Fruit fly (Drosophila melanogaster) whole organism, embryonic: ENCODE data around the gene CG13138.

Experiments
- Awh ChIP-seq: fragments of 200-800 bp; sonication (Bioruptor generic); IDR thresholded peaks from 2 replicates; pipeline ENCODE4, ENCODE4 v1.3.6; 2022; ENCODE audit warnings: missing biosample characterization, missing genetic modification characterization
- CG10274 ChIP-seq: fragments of 200-800 bp; sonication (Bioruptor generic); optimal IDR thresholded peaks from 3 replicates; lab custom pipeline; 2017; ENCODE audit warnings: missing biosample characterization, mild to moderate bottlenecking, missing genetic modification characterization
- CG12769 ChIP-seq: fragments of 200-800 bp; sonication (Bioruptor generic); optimal IDR thresholded peaks from 2 replicates; lab custom pipeline; 2019; ENCODE audit warnings: missing biosample characterization, mild to moderate bottlenecking, missing genetic modification characterization, moderate library complexity
- CG14710 ChIP-seq: fragments of 200-800 bp; sonication (Bioruptor generic); optimal IDR thresholded peaks from 3 replicates; lab custom pipeline; 2019; ENCODE audit warnings: missing biosample characterization, mild to moderate bottlenecking, missing genetic modification characterization, moderate library complexity
- CG14860 ChIP-seq: fragments of 200-800 bp; sonication (Bioruptor generic); IDR thresholded peaks from 3 replicates; pipeline ENCODE4 v1.3.6; 2022; ENCODE audit warnings: missing biosample characterization, missing genetic modification characterization; ENCODE audit not compliant: partially characterized antibody
- CG14965 ChIP-seq: fragments of 200-800 bp; sonication (Bioruptor generic); optimal IDR thresholded peaks from 2 replicates; lab custom pipeline; 2016; ENCODE audit warnings: missing biosample characterization, missing genetic modification characterization, borderline replicate concordance
- CG16863 ChIP-seq: fragments of 200-800 bp; sonication (Bioruptor generic); optimal IDR thresholded peaks from 3 replicates; lab custom pipeline; 2016; ENCODE audit warnings: missing biosample characterization, missing genetic modification characterization
- CG17802 ChIP-seq: fragments of 200-800 bp; sonication (Bioruptor generic); optimal IDR thresholded peaks from 2 replicates; lab custom pipeline; 2018; ENCODE audit warnings: missing biosample characterization, mild to moderate bottlenecking, missing genetic modification characterization, moderate library complexity
- CG17829 ChIP-seq: fragments of 200-800 bp; optimal IDR thresholded peaks from 2 replicates; lab custom pipeline; 2019; ENCODE audit warnings: missing biosample characterization, mild to moderate bottlenecking, missing genetic modification characterization, moderate library complexity
- CG18262 ChIP-seq: fragments of 200-800 bp; optimal IDR thresholded peaks from 3 replicates; lab custom pipeline; 2019; ENCODE audit warnings: missing biosample characterization, mild to moderate bottlenecking, missing genetic modification characterization, moderate library complexity
- CG18476 ChIP-seq: fragments of 200-800 bp; sonication (Bioruptor generic); optimal IDR thresholded peaks from 2 replicates; lab custom pipeline; 2016; ENCODE audit warnings: missing biosample characterization, mild to moderate bottlenecking, missing genetic modification characterization
- CG18619 ChIP-seq: fragments of 200-800 bp; sonication (Bioruptor generic); optimal IDR thresholded peaks from 3 replicates; lab custom pipeline; 2017; ENCODE audit warnings: missing biosample characterization, mild to moderate bottlenecking, missing genetic modification characterization
- CG2120 ChIP-seq: fragments of 200-800 bp; sonication (Bioruptor generic); optimal IDR thresholded peaks from 3 replicates; lab custom pipeline; 2016; ENCODE audit warnings: missing biosample characterization, missing genetic modification characterization
- CG31365 ChIP-seq: fragments of 200-800 bp; sonication (Bioruptor generic); optimal IDR thresholded peaks from 2 replicates; lab custom pipeline; 2018; ENCODE audit warnings: missing biosample characterization, mild to moderate bottlenecking, missing genetic modification characterization
- CG6654 ChIP-seq: fragments of 200-800 bp; sonication (Bioruptor generic); optimal IDR thresholded peaks from 2 replicates; lab custom pipeline; 2017; ENCODE audit warnings: missing biosample characterization, mild to moderate bottlenecking, missing genetic modification characterization
- CG8359 ChIP-seq: fragments of 200-800 bp; sonication (Bioruptor generic); optimal IDR thresholded peaks from 2 replicates; lab custom pipeline; 2017; ENCODE audit warnings: missing biosample characterization, mild to moderate bottlenecking, missing genetic modification characterization, borderline replicate concordance
- CG8924 ChIP-seq: fragments of 200-800 bp; optimal IDR thresholded peaks from 3 replicates; lab custom pipeline; 2019; ENCODE audit warnings: missing biosample characterization, mild to moderate bottlenecking, missing genetic modification characterization, moderate library complexity
- CG9727 ChIP-seq: fragments of 200-800 bp; sonication (Bioruptor generic); optimal IDR thresholded peaks from 3 replicates; lab custom pipeline; 2017; ENCODE audit warnings: missing biosample characterization, mild to moderate bottlenecking, missing genetic modification characterization
- CkIIα-i1 ChIP-seq: fragments of 200-800 bp; sonication (Bioruptor generic); IDR thresholded peaks from 2 replicates; pipeline ENCODE4 v1.3.6; 2022; ENCODE audit warnings: missing biosample characterization, missing genetic modification characterization
- Dref ChIP-seq: fragments of 200-800 bp; sonication (Bioruptor generic); IDR thresholded peaks from 2 replicates; pipeline ENCODE4 v1.3.6; 2022; ENCODE audit warnings: missing biosample characterization, missing genetic modification characterization
- Ets97D ChIP-seq: fragments of 200-800 bp; sonication (Bioruptor generic); optimal IDR thresholded peaks from 3 replicates; lab custom pipeline; 2016; ENCODE audit warnings: missing biosample characterization, missing genetic modification characterization
- Fer1 ChIP-seq: fragments of 200-800 bp; sonication (Bioruptor generic); optimal IDR thresholded peaks from 2 replicates; lab custom pipeline; 2017; ENCODE audit warnings: missing biosample characterization, mild to moderate bottlenecking, missing genetic modification characterization
- Gug ChIP-seq: fragments of 200-800 bp; sonication (Bioruptor generic); IDR thresholded peaks from 4 replicates; pipeline ENCODE4 v1.3.6; 2022; ENCODE audit warnings: missing biosample characterization, missing genetic modification characterization
- HHEX ChIP-seq: fragments of 200-800 bp; sonication (Bioruptor generic); optimal IDR thresholded peaks from 3 replicates; lab custom pipeline; 2017; ENCODE audit warnings: missing biosample characterization, mild to moderate bottlenecking, missing genetic modification characterization, missing genetic modification reagents
- Hmx ChIP-seq: fragments of 200-800 bp; sonication (Bioruptor generic); optimal IDR thresholded peaks from 2 replicates; lab custom pipeline; 2016; ENCODE audit warnings: missing biosample characterization, missing genetic modification characterization
- Jarid2 ChIP-seq: fragments of 200-800 bp; sonication (Bioruptor generic); optimal IDR thresholded peaks from 3 replicates; lab custom pipeline; 2017; ENCODE audit warnings: mild to moderate bottlenecking, missing biosample characterization, missing genetic modification reagents, missing genetic modification characterization
- MBD-R2 ChIP-seq: fragments of 200-800 bp; sonication (Bioruptor generic); IDR thresholded peaks from 2 replicates; pipeline ENCODE4 v1.3.6; 2022; ENCODE audit warnings: missing biosample characterization, missing genetic modification characterization
- Mes4 ChIP-seq: fragments of 200-800 bp; sonication (Bioruptor generic); optimal IDR thresholded peaks from 2 replicates; lab custom pipeline; 2016; ENCODE audit warnings: missing biosample characterization, missing genetic modification characterization
- Neu2 ChIP-seq: fragments of 200-800 bp; sonication (Bioruptor generic); optimal IDR thresholded peaks from 3 replicates; lab custom pipeline; 2016; ENCODE audit warnings: missing biosample characterization, missing genetic modification characterization, borderline replicate concordance
- Pdp1 ChIP-seq, 2 experiments: fragments of 200-800 bp; sonication (Bioruptor generic); optimal IDR thresholded peaks; 3 replicates each; lab custom pipeline; 2016; ENCODE audit warnings: missing biosample characterization in 2 of 2, missing genetic modification characterization in 2 of 2, mild to moderate bottlenecking in 1 of 2, moderate library complexity in 1 of 2
- Ravus ChIP-seq: fragments of 200-800 bp; sonication (Bioruptor generic); IDR thresholded peaks from 2 replicates; pipeline ENCODE4 v1.3.6; 2022; ENCODE audit warnings: missing biosample characterization, missing genetic modification characterization
- Six4 ChIP-seq: fragments of 200-800 bp; sonication (Bioruptor generic); optimal IDR thresholded peaks from 2 replicates; lab custom pipeline; 2016; ENCODE audit warnings: missing biosample characterization, missing genetic modification characterization
- Stat92E ChIP-seq, 3 experiments: fragments of >200 bp in 2 of 3; fragments of 200-800 bp in 1 of 3; sonication (Bioruptor generic) in 1 of 3; optimal IDR thresholded peaks; 2 replicates each; lab custom pipeline; 2017 to 2019; ENCODE audit warnings: missing biosample characterization in 3 of 3, missing genetic modification characterization in 3 of 3, mild to moderate bottlenecking in 1 of 3, moderate library complexity in 1 of 3
- abd-A ChIP-seq: fragments of 200-800 bp; sonication (Bioruptor generic); optimal IDR thresholded peaks from 3 replicates; lab custom pipeline; 2019; ENCODE audit warnings: missing biosample characterization, mild to moderate bottlenecking, missing genetic modification characterization, moderate library complexity
- ac ChIP-seq: fragments of 200-800 bp; sonication (Bioruptor generic); optimal IDR thresholded peaks from 3 replicates; lab custom pipeline; 2017; ENCODE audit warnings: missing biosample characterization, mild to moderate bottlenecking, missing genetic modification characterization
- ase ChIP-seq: fragments of 200-800 bp; sonication (Bioruptor generic); IDR thresholded peaks from 3 replicates; pipeline ENCODE4 v1.3.6; 2022; ENCODE audit warnings: missing biosample characterization, missing genetic modification characterization
- bab2 ChIP-seq: fragments of 200-800 bp; sonication (Bioruptor generic); optimal IDR thresholded peaks from 2 replicates; lab custom pipeline; 2016; ENCODE audit warnings: missing biosample characterization, missing genetic modification characterization
- bowl ChIP-seq: fragments of 200-800 bp; sonication (Bioruptor generic); IDR thresholded peaks from 2 replicates; pipeline ENCODE4 v1.3.6; 2022; ENCODE audit warnings: missing biosample characterization, missing genetic modification characterization
- gce ChIP-seq: fragments of 200-800 bp; sonication (Bioruptor generic); IDR thresholded peaks from 3 replicates; pipeline ENCODE4 v1.3.6; 2022; ENCODE audit warnings: missing biosample characterization, missing genetic modification characterization
- gcm ChIP-seq: fragments of 200-800 bp; sonication (Bioruptor generic); optimal IDR thresholded peaks from 2 replicates; lab custom pipeline; 2019; ENCODE audit warnings: missing biosample characterization, mild to moderate bottlenecking, missing genetic modification characterization, moderate library complexity
- gfzf ChIP-seq: fragments of 200-800 bp; sonication (Bioruptor generic); optimal IDR thresholded peaks from 2 replicates; lab custom pipeline; 2016; ENCODE audit warnings: missing biosample characterization, mild to moderate bottlenecking, missing genetic modification characterization, moderate library complexity
- gsb ChIP-seq: fragments of 200-800 bp; sonication (Bioruptor generic); IDR thresholded peaks from 2 replicates; pipeline ENCODE4 v1.3.6; 2022; ENCODE audit warnings: missing biosample characterization, missing genetic modification characterization
- gt ChIP-seq: fragments of 200-800 bp; sonication (Bioruptor generic); IDR thresholded peaks from 2 replicates; pipeline ENCODE4 v1.3.6; 2022; ENCODE audit warnings: missing biosample characterization, missing genetic modification characterization
- insv ChIP-seq, 2 experiments: fragments of 200-800 bp; sonication (Bioruptor generic); optimal IDR thresholded peaks; 3 replicates each; lab custom pipeline; 2016 to 2018; ENCODE audit warnings: missing biosample characterization in 2 of 2, missing genetic modification characterization in 2 of 2
- otp ChIP-seq: fragments of 200-800 bp; sonication (Bioruptor generic); IDR thresholded peaks from 3 replicates; pipeline ENCODE4, ENCODE4 v1.3.6; 2022; ENCODE audit warnings: missing biosample characterization, missing genetic modification characterization
- pan ChIP-seq, 4 experiments: fragments of >200 bp in 3 of 4; fragments of 200-800 bp in 1 of 4; sonication (Bioruptor generic) in 1 of 4; optimal IDR thresholded peaks in 3 of 4; IDR thresholded peaks in 1 of 4; 2 replicates each; pipeline versions ENCODE4 v1.3.6 to Lab custom; 2017 to 2022; ENCODE audit warnings: missing biosample characterization in 2 of 4, missing genetic modification characterization in 2 of 4, mixed read lengths in 1 of 4
- tio ChIP-seq: fragments of 200-800 bp; sonication (Bioruptor generic); optimal IDR thresholded peaks from 2 replicates; lab custom pipeline; 2017; ENCODE audit warnings: missing biosample characterization, missing genetic modification characterization, inconsistent platforms
- ttk ChIP-seq: fragments of 200-800 bp; sonication (Bioruptor generic); IDR thresholded peaks from 2 replicates; pipeline ENCODE4 v2.1.2; 2022; ENCODE audit warnings: missing biosample characterization, missing genetic modification characterization
- unpg ChIP-seq: fragments of 200-800 bp; sonication (Bioruptor generic); optimal IDR thresholded peaks from 3 replicates; lab custom pipeline; 2018; ENCODE audit warnings: missing biosample characterization, mild to moderate bottlenecking, missing genetic modification characterization, moderate library complexity
- z ChIP-seq: fragments of 200-800 bp; sonication (Bioruptor generic); IDR thresholded peaks from 3 replicates; pipeline ENCODE4 v1.3.6; 2022; ENCODE audit warnings: missing biosample characterization, missing genetic modification characterization
- zf30C ChIP-seq: fragments of 200-800 bp; sonication (Bioruptor generic); optimal IDR thresholded peaks from 3 replicates; lab custom pipeline; 2018; ENCODE audit warnings: missing biosample characterization, mild to moderate bottlenecking, missing genetic modification characterization

Gene CG13138

dm6 chr2L:10311822-10312221, 10.0 kb upstream of the CG13138 start (continued):
- no peak for TF ChIP-seq Stat92E (GFP tag; optimal IDR thresholded peaks at IDR 0.05; lab: Kevin White, UChicago)
- TF ChIP-seq ttk (GFP tag; lab: Robert Waterston, UW), result no peak
- no peak for TF ChIP-seq zf30C (GFP tag; lab: Kevin White, UChicago)
- no peak for TF ChIP-seq Fer1 (GFP tag; lab: Kevin White, UChicago)
- TF ChIP-seq Neu2 (GFP tag; lab: Kevin White, UChicago), result no peak
- no peak for TF ChIP-seq unpg (GFP tag; lab: Kevin White, UChicago)
- TF ChIP-seq CG6654 (GFP tag; lab: Kevin White, UChicago), result no peak
- no peak for TF ChIP-seq ase (GFP tag; lab: Robert Waterston, UW)
- no peak for TF ChIP-seq ac (GFP tag; lab: Kevin White, UChicago)
- TF ChIP-seq CG18476 (GFP tag; lab: Kevin White, UChicago), result no peak
- no peak for TF ChIP-seq CG14965 (GFP tag; lab: Kevin White, UChicago)
- no peak for TF ChIP-seq CG18262 (tag; lab: Kevin White, UChicago)
- no peak for TF ChIP-seq CG16863 (GFP tag; lab: Kevin White, UChicago)
- peak; percentile 34 for TF ChIP-seq CG17802 (tag; lab: Kevin White, UChicago)
- TF ChIP-seq Ets97D (GFP tag; lab: Kevin White, UChicago), result peak; percentile 38
- TF ChIP-seq gfzf (GFP tag; lab: Kevin White, UChicago), result peak; percentile 76
- no peak for TF ChIP-seq otp (GFP tag; lab: Robert Waterston, UW)
- TF ChIP-seq Mes4 (GFP tag; lab: Kevin White, UChicago), result no peak
- no peak for TF ChIP-seq bowl (GFP tag; lab: Robert Waterston, UW)
- TF ChIP-seq CG12769, result no peak
- TF ChIP-seq pan (optimal IDR thresholded peaks at IDR 0.05; lab: Kevin White, UChicago), result no peak
- TF ChIP-seq pan (GFP tag; optimal IDR thresholded peaks at IDR 0.05 in 1 of 2, IDR thresholded peaks at IDR 0.05 in 1 of 2), result no peak
- no peak for TF ChIP-seq CG14860 (GFP tag; lab: Robert Waterston, UW)
- no peak for TF ChIP-seq CG2120 (GFP tag; lab: Kevin White, UChicago)
- TF ChIP-seq CG18619 (GFP tag; lab: Kevin White, UChicago), result no peak
- TF ChIP-seq CG10274 (GFP tag; lab: Kevin White, UChicago), result no peak
- TF ChIP-seq Dref (GFP tag; lab: Robert Waterston, UW), result no peak
- TF ChIP-seq gce, result no peak
- TF ChIP-seq Pdp1 (GFP tag; optimal IDR thresholded peaks at IDR 0.05; lab: Kevin White, UChicago), result peak in 1 of 2 experiments; percentile 23
- no peak for TF ChIP-seq gsb (GFP tag; lab: Robert Waterston, UW)
- TF ChIP-seq Jarid2, result no peak
- TF ChIP-seq CG8924 (tag; lab: Kevin White, UChicago), result no peak
- no peak for TF ChIP-seq CG17829 (tag; lab: Kevin White, UChicago)
- no peak for TF ChIP-seq bab2 (GFP tag; lab: Kevin White, UChicago)
- TF ChIP-seq HHEX (GFP tag; lab: Kevin White, UChicago), result no peak
- TF ChIP-seq tio (GFP tag; lab: Kevin White, UChicago), result no peak
- no peak for TF ChIP-seq Awh (GFP tag; lab: Robert Waterston, UW)
- no peak for TF ChIP-seq Hmx (GFP tag; lab: Kevin White, UChicago)
- no peak for TF ChIP-seq CkIIα-i1 (GFP tag; lab: Robert Waterston, UW)
- TF ChIP-seq insv (GFP tag; optimal IDR thresholded peaks at IDR 0.05; lab: Kevin White, UChicago), result no peak
- TF ChIP-seq CG9727, result no peak
- TF ChIP-seq Gug, result no peak
- no peak for TF ChIP-seq abd-A
- TF ChIP-seq CG31365, result no peak
- peak; percentile 23 for TF ChIP-seq CG14710 (tag; lab: Kevin White, UChicago)
- no peak for TF ChIP-seq Ravus
- TF ChIP-seq Six4, result no peak
- TF ChIP-seq CG8359 (GFP tag; lab: Kevin White, UChicago), result no peak
- peak; percentile 65 for TF ChIP-seq MBD-R2
- no peak for TF ChIP-seq gt (GFP tag; lab: Robert Waterston, UW)
- TF ChIP-seq z (GFP tag; lab: Robert Waterston, UW), result no peak
- TF ChIP-seq gcm (GFP tag; lab: Kevin White, UChicago), result no peak
